Fruit fly (Drosophila melanogaster): ENCODE measurements around the gene CG3281.

CG3281 gene

DNA sequence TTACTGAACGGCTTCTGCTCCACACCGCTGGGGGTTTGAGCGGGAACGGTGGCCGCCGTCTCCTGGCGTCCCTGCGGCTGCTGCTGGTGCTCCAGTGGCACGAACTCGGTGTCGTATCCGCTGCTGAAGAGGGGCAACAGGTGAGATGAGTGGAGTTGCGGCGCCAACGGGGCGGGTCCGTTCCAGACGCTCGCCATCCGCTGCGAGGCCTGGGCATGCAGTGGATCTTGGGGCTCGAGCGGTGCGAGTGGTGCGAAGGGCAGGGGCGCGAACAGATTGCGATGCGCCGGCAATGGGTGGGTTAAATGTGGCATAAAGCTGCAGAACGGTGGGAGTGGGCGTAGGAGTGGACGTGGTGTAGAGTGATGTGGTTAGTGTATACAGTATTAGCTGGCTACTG lies 26.6 kb upstream of the CG3281 start (continued):
- 0 out of 3 replicates have a peak, but pooled peaks have one; percentile 33 for TF ChIP-seq CG34422 (GFP tag; IDR thresholded peaks at IDR 0.05)
- TF ChIP-seq YL-1 (GFP tag; optimal IDR thresholded peaks at IDR 0.05) = no peak
- TF ChIP-seq lilli (GFP tag; optimal IDR thresholded peaks at IDR 0.05) = no peak
- no peak for TF ChIP-seq Fer1 (GFP tag; optimal IDR thresholded peaks at IDR 0.05)
- TF ChIP-seq pros (GFP tag; optimal IDR thresholded peaks at IDR 0.05) = no peak
- peak; percentile 77 for TF ChIP-seq Med (GFP tag)
- no peak for TF ChIP-seq CG4820 (GFP tag; optimal IDR thresholded peaks at IDR 0.05)
- no peak for TF ChIP-seq dan (GFP tag; IDR thresholded peaks at IDR 0.05)
- 0 out of 3 replicates have a peak, but pooled peaks have one; percentile 31 for TF ChIP-seq CG11560 (tag; IDR thresholded peaks at IDR 0.05)
- no peak for TF ChIP-seq CoRest (tag; optimal IDR thresholded peaks at IDR 0.05)
- no peak for TF ChIP-seq HLH4C (GFP tag; IDR thresholded peaks at IDR 0.05; ENCODE audit: partially characterized antibody)
- TF ChIP-seq Rfx (GFP tag; IDR thresholded peaks at IDR 0.05) = peak; percentile 38; the same call in 1 of the 2 replicates
- TF ChIP-seq sr (GFP tag; IDR thresholded peaks at IDR 0.05) = 0 out of 3 replicates have a peak, but pooled peaks have one; percentile 27
- no peak for TF ChIP-seq CG4854 (GFP tag; optimal IDR thresholded peaks at IDR 0.05)
- no peak for TF ChIP-seq pzg (GFP tag; optimal IDR thresholded peaks at IDR 0.05)
- no peak for TF ChIP-seq CG34376 (GFP tag; optimal IDR thresholded peaks at IDR 0.05)

DNA sequence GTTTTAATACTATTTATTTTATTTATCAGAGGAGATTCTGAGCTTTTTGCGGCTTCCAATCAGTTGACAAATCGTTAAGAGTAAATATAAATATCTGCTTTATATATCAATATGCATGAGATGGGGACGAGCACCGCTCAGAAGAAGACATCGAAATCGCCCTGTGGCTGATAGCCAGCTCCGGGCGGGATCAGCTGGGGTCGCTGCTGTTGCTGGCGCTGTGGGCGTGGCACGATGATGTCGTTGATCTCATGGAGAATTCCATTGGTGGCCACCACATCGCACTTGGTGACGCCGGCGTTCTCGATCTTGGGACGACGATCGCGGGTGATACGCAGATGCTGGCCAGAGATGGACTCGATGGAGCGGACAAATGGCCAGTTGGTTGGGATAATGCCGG lies 22.3 kb upstream of the CG3281 start:
- peak; percentile 38 for TF ChIP-seq nom (GFP tag; optimal IDR thresholded peaks at IDR 0.05)
- TF ChIP-seq Dref (GFP tag; IDR thresholded peaks at IDR 0.05) = 0 out of 2 replicates have a peak, but pooled peaks have one; percentile 7
- TF ChIP-seq CG1647 (GFP tag; optimal IDR thresholded peaks at IDR 0.05) = no peak

DNA sequence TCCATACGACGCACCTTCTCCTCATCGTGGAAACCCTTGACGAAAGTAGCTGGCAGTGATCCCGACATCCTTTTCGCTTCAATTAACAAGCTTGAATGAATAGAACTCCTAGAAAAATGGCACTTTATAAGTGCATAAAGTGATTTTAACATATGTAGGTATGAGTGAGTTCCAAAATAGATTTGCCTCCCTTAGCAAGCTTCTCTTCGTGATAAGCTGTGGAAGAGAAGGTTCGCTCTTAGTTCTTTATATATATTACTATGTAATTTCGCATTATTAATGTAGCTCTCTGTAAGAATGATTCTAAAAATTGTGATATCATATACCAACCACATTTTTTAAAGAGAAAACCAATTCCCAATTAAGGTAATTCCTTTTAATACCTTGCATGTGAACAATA lies 21.8 kb upstream of the CG3281 start, which contains the start of gene CG3397:
Gene CG3397 (minus strand): TSS at position 101 of the 400 bp plus-strand sequence.
- TF ChIP-seq CG5245 (GFP tag; optimal IDR thresholded peaks at IDR 0.05) (no peak), Trl (optimal IDR thresholded peaks at IDR 0.05) (peak; percentile 18 to 56), Trl (GFP tag; optimal IDR thresholded peaks at IDR 0.05) (no peak)

DNA sequence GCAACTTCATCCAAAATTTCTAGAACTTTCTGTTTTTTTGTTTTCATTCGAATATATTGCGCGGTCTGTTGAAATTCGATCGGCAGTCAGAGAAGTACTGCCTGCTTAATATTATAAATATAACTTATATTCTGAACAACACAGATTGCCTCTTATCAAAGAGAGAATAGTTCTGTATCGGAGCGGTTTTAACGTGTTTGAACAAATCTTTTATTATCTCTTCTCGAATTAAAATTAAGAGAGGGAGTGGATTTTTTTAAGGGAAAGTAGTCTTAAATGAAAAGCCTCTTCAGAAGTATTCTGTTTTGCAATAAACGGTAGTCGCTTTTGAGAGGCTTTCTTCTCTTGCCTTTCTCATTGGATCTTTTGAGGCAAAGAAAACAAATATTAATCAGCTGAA lies 19.9 kb upstream of the CG3281 start:
- TF ChIP-seq nom (GFP tag; optimal IDR thresholded peaks at IDR 0.05) (peak; percentile 25), jumu (GFP tag; optimal IDR thresholded peaks at IDR 0.05) (no peak), lbe (GFP tag; optimal IDR thresholded peaks at IDR 0.05) (peak; percentile 4), Jarid2 (GFP tag; optimal IDR thresholded peaks at IDR 0.05) (peak; percentile 15), Trl (optimal IDR thresholded peaks at IDR 0.05) (peak; percentile 54 to 74), Trl (GFP tag; optimal IDR thresholded peaks at IDR 0.05) (no peak)

DNA sequence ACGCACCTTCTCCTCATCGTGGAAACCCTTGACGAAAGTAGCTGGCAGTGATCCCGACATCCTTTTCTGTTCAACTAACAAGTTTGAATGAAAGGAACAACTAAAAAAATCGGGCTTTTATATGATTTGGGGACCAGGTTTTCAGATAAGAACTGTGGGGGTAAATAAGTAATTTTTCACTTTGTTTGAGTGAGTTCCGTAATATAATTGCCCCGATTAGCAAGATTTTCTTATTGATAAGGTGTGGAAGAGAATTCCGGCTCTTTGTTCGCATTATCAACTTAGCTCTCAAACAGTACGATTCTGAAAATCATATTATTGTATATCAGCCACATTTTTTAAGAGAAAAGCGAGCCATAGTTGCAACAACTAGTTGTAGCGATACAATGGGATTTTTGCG lies 19.4 kb upstream of the CG3281 start, which contains the start of gene CG12224:
Gene CG12224 (minus strand): TSS at position 101 of the 400 bp plus-strand sequence.
- no peak for TF ChIP-seq pb (GFP tag; optimal IDR thresholded peaks at IDR 0.05)
- no peak for TF ChIP-seq CG32767 (GFP tag; IDR thresholded peaks at IDR 0.05)
- TF ChIP-seq Fer2 (tag; optimal IDR thresholded peaks at IDR 0.05) = no peak
- no peak for TF ChIP-seq Sox102F (GFP tag; optimal IDR thresholded peaks at IDR 0.05)
- peak; percentile 75 for TF ChIP-seq exex (tag; optimal IDR thresholded peaks at IDR 0.05)

DNA sequence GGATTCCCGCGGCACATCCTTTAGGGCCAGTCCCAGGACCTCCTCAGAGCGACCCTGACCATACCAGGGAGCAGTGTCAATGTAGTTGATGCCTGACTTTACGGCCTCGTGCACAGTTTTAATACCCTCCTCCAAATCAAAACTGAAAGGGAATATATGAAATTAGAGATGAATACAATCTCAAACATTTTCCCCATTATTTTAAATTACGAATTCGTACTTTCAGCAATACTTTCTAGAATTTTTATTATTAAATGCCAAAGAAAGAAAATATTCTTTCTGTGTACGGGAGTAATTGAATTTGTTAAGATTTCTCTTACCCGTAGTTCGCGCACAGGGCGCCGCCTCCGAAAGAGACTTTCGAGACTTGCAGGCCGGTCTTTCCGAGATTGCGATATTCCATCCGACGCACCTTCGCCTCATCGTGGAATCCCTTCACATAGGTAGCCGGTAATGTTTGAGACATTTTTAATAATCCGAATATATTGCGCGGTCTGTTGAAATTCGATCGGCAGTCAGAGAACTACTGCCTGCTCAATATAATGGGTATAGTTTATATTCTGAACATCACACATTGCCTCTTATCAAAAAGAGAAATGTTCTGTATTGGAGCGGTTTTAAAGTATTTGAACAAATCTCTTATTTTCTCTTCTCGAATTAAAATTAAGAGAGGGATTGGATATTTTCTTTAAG lies 17.4 kb upstream of the CG3281 start, which contains the start of gene CG18547:
Gene CG18547 (minus strand): TSS at position 512 of the 693 bp plus-strand sequence.
- TF ChIP-seq Nf-YB (GFP tag; optimal IDR thresholded peaks at IDR 0.05) (no peak), gcm2 (GFP tag; optimal IDR thresholded peaks at IDR 0.05) (no peak), NC2β (GFP tag; optimal IDR thresholded peaks at IDR 0.05) (no peak), CG1603 (tag; optimal IDR thresholded peaks at IDR 0.05) (no peak), gcm (GFP tag; optimal IDR thresholded peaks at IDR 0.05) (no peak), Lpt (GFP tag; optimal IDR thresholded peaks at IDR 0.05) (no peak), D19A (tag; optimal IDR thresholded peaks at IDR 0.05) (peak; percentile 2), Dbx (GFP tag; IDR thresholded peaks at IDR 0.05) (no peak), Gsc (GFP tag; IDR thresholded peaks at IDR 0.05) (no peak), Dip2 (GFP tag; IDR thresholded peaks at IDR 0.05) (no peak), gsb (GFP tag; IDR thresholded peaks at IDR 0.05) (no peak), Xrp1 (GFP tag; IDR thresholded peaks at IDR 0.05) (peak; percentile 29; the same call in 1 of the 2 replicates), z (GFP tag; IDR thresholded peaks at IDR 0.05) (0 out of 3 replicates have a peak, but pooled peaks have one; percentile 36), jumu (GFP tag; optimal IDR thresholded peaks at IDR 0.05) (no peak)
